Fruit fly (Drosophila melanogaster): ENCODE data around the gene CG4281.

dm6 chrX:2065073-2065472 lies at the start of gene CG4281:
- TF ChIP-seq h (optimal IDR thresholded peaks at IDR 0.05) (no peak), psq (optimal IDR thresholded peaks at IDR 0.05) (no peak), Sin3A (optimal IDR thresholded peaks at IDR 0.05) (no peak), insv (optimal IDR thresholded peaks at IDR 0.05) (no peak), ttk (optimal IDR thresholded peaks at IDR 0.05) (no peak), Myc (optimal IDR thresholded peaks at IDR 0.05) (no peak)
